Fruit fly (Drosophila melanogaster): ENCODE data around the gene Mtr4.
A peak's percentile ranks its signal among the peaks of the same experiment; 100 is the strongest.

Gene Mtr4

dm6 chr2L:15764029-15764428, 12.0 kb downstream of the Mtr4 start, which contains the start of gene CG3793 (continued):
- TF ChIP-seq sd (tag; optimal IDR thresholded peaks at IDR 0.05) (no peak), tgo (GFP tag; IDR thresholded peaks at IDR 0.05) (no peak), hbn (GFP tag; IDR thresholded peaks at IDR 0.05; ENCODE audit: partially characterized antibody) (peak; percentile 45), CG17359 (tag; optimal IDR thresholded peaks at IDR 0.05) (no peak), Bgb (GFP tag; IDR thresholded peaks at IDR 0.05; ENCODE audit: partially characterized antibody) (0 out of 2 replicates have a peak, but pooled peaks have one; percentile 31), CG2116 (GFP tag; optimal IDR thresholded peaks at IDR 0.05) (peak; percentile 55), nerfin-1 (tag; optimal IDR thresholded peaks at IDR 0.05) (no peak), CG6683 (GFP tag; optimal IDR thresholded peaks at IDR 0.05) (no peak), nmo (GFP tag; optimal IDR thresholded peaks at IDR 0.05) (no peak), CG6765 (GFP tag; optimal IDR thresholded peaks at IDR 0.05) (no peak), Myb (GFP tag; optimal IDR thresholded peaks at IDR 0.05) (no peak), dmrt11E (tag; optimal IDR thresholded peaks at IDR 0.05) (no peak), CG4820 (GFP tag; optimal IDR thresholded peaks at IDR 0.05) (no peak), CG32772 (GFP tag; IDR thresholded peaks at IDR 0.05) (peak; percentile 8; the same call in 1 of the 2 replicates), pnt (GFP tag; optimal IDR thresholded peaks at IDR 0.05) (no peak), Dp (GFP tag; optimal IDR thresholded peaks at IDR 0.05) (peak; percentile 87), crp (GFP tag; optimal IDR thresholded peaks at IDR 0.05) (peak in 1 of 2 experiments; percentile 83), z (GFP tag; IDR thresholded peaks at IDR 0.05) (no peak), CG13287 (GFP tag; IDR thresholded peaks at IDR 0.05; ENCODE audit: partially characterized antibody) (peak; percentile 61), mam (GFP tag; optimal IDR thresholded peaks at IDR 0.05) (no peak), Jarid2 (GFP tag; optimal IDR thresholded peaks at IDR 0.05) (no peak), sob (GFP tag; IDR thresholded peaks at IDR 0.05) (0 out of 2 replicates have a peak, but pooled peaks have one; percentile 5), Dek (tag; optimal IDR thresholded peaks at IDR 0.05) (no peak), Gsc (GFP tag; IDR thresholded peaks at IDR 0.05) (no peak), CG7556 (GFP tag; optimal IDR thresholded peaks at IDR 0.05) (no peak), CG6854 (GFP tag; optimal IDR thresholded peaks at IDR 0.05) (no peak), btn (GFP tag; optimal IDR thresholded peaks at IDR 0.05) (no peak), CG8924 (tag; optimal IDR thresholded peaks at IDR 0.05) (no peak), bsh (GFP tag; optimal IDR thresholded peaks at IDR 0.05) (no peak), ken (GFP tag; IDR thresholded peaks at IDR 0.05) (no peak), Scr (GFP tag; IDR thresholded peaks at IDR 0.05; ENCODE audit: partially characterized antibody) (peak; percentile 50), Elba2 (GFP tag; optimal IDR thresholded peaks at IDR 0.05) (no peak), CG31441 (GFP tag; IDR thresholded peaks at IDR 0.05) (no peak), pita (GFP tag; optimal IDR thresholded peaks at IDR 0.05) (no peak), CG3838 (GFP tag; optimal IDR thresholded peaks at IDR 0.05) (no peak), CG15601 (tag; optimal IDR thresholded peaks at IDR 0.05) (peak; percentile 13), Dip2 (GFP tag; IDR thresholded peaks at IDR 0.05) (no peak), Gug (GFP tag; IDR thresholded peaks at IDR 0.05) (no peak), CG31388 (GFP tag; optimal IDR thresholded peaks at IDR 0.05) (no peak), CG4707 (GFP tag; optimal IDR thresholded peaks at IDR 0.05) (no peak), zen2 (GFP tag; IDR thresholded peaks at IDR 0.05; ENCODE audit: partially characterized antibody) (peak; percentile 57; the same call in 2 of the 3 replicates), Asciz (GFP tag; optimal IDR thresholded peaks at IDR 0.05) (no peak), tna (GFP tag; IDR thresholded peaks at IDR 0.05; ENCODE audit: partially characterized antibody) (peak; percentile 83), CG34224 (GFP tag; IDR thresholded peaks at IDR 0.05; ENCODE audit: partially characterized antibody) (peak; percentile 55), jumu (GFP tag; optimal IDR thresholded peaks at IDR 0.05) (no peak), Dll (GFP tag; IDR thresholded peaks at IDR 0.05; ENCODE audit: partially characterized antibody) (peak; percentile 55; the same call in 1 of the 4 replicates), Fer1 (GFP tag; optimal IDR thresholded peaks at IDR 0.05) (no peak), Stat92E (GFP tag; optimal IDR thresholded peaks at IDR 0.05) (no peak), CG10959 (GFP tag; IDR thresholded peaks at IDR 0.05) (no peak)
